Worm (Caenorhabditis elegans) whole organism, late embryonic: ENCODE results near the gene T05B4.8.

Source experiments
- ceh-18 ChIP-seq: sonication (generic microtip); optimal IDR thresholded peaks from 2 replicates; lab custom pipeline; 2016; ENCODE audit warnings: missing genetic modification characterization, missing compliant biosample characterization
- dve-1 ChIP-seq: sonication (generic microtip); optimal IDR thresholded peaks from 2 replicates; lab custom pipeline; 2017; ENCODE audit warnings: antibody characterized with exemption, mild to moderate bottlenecking, missing genetic modification characterization, missing compliant biosample characterization
- fkh-10 ChIP-seq: fragments of 150-350 bp; optimal IDR thresholded peaks from 2 replicates; lab custom pipeline; 2014; ENCODE audit warnings: missing biosample characterization, missing genetic modification reagents, missing genetic modification characterization
- gmeb-2 ChIP-seq: sonication (generic microtip); optimal IDR thresholded peaks from 2 replicates; lab custom pipeline; 2016; ENCODE audit warnings: missing genetic modification characterization, inconsistent platforms, missing compliant biosample characterization
- hlh-8 ChIP-seq: sonication (generic microtip); optimal IDR thresholded peaks from 2 replicates; lab custom pipeline; 2016; ENCODE audit warnings: missing genotype, missing genetic modification characterization, missing compliant biosample characterization
- nhr-11 ChIP-seq: fragments of 150-350 bp; optimal IDR thresholded peaks from 2 replicates; lab custom pipeline; 2014; ENCODE audit warnings: missing biosample characterization, missing genetic modification characterization

- no peak for TF ChIP-seq ceh-18 (tag; lab: Kevin White, UChicago)
- TF ChIP-seq nhr-11 (tag; lab: Kevin White, UChicago) = no peak
- TF ChIP-seq fkh-10 (GFP tag; lab: Kevin White, UChicago) = no peak
- no peak for TF ChIP-seq dve-1 (tag; lab: Kevin White, UChicago)
- TF ChIP-seq gmeb-2 (tag; lab: Kevin White, UChicago) = no peak
- TF ChIP-seq hlh-8 (tag; lab: Kevin White, UChicago) = no peak
Observed at ce11 chrV:4134728-4135127, 18.8 kb upstream of the T05B4.8 start, which contains the start of gene lgc-1.
